Worm (Caenorhabditis elegans) whole organism, L3 larva: ENCODE measurements around the gene F26D2.3.

Experiments used
- ZK546.5 ChIP-seq: sonication (generic microtip); optimal IDR thresholded peaks from 2 replicates; lab custom pipeline; 2017; ENCODE audit warnings: missing biosample characterization, missing genetic modification characterization
- aly-2 ChIP-seq: fragments of 150-350 bp; optimal IDR thresholded peaks from 2 replicates; lab custom pipeline; 2014; ENCODE audit warnings: missing biosample characterization, missing genetic modification characterization
- ama-1 ChIP-seq: fragments of 150-350 bp; optimal IDR thresholded peaks from 2 replicates; lab custom pipeline; 2018
- ceh-16 ChIP-seq: sonication (generic microtip); optimal IDR thresholded peaks from 2 replicates; lab custom pipeline; 2017; ENCODE audit warnings: missing biosample characterization, missing genetic modification characterization
- ceh-28 ChIP-seq: fragments of 150-350 bp; optimal IDR thresholded peaks from 2 replicates; lab custom pipeline; 2014; ENCODE audit warnings: missing biosample characterization, missing genetic modification reagents, missing genetic modification characterization
- ceh-9 ChIP-seq: sonication (generic microtip); optimal IDR thresholded peaks from 2 replicates; lab custom pipeline; 2018; ENCODE audit warnings: missing biosample characterization, missing genetic modification characterization
- daf-12 ChIP-seq: fragments of 150-350 bp; optimal IDR thresholded peaks from 2 replicates; lab custom pipeline; 2014; ENCODE audit warnings: missing biosample characterization, missing genetic modification reagents, missing genetic modification characterization
- egl-27 ChIP-seq: sonication (generic microtip); optimal IDR thresholded peaks from 4 replicates; lab custom pipeline; 2017; ENCODE audit warnings: missing biosample characterization, missing genetic modification reagents, missing genetic modification characterization
- egl-5 ChIP-seq: fragments of 150-350 bp; optimal IDR thresholded peaks from 2 replicates; lab custom pipeline; 2017; ENCODE audit warnings: missing biosample characterization, missing genetic modification reagents, missing genetic modification characterization, inconsistent platforms
- elt-1 ChIP-seq: fragments of 150-350 bp; optimal IDR thresholded peaks from 2 replicates; lab custom pipeline; 2014; ENCODE audit warnings: missing biosample characterization, missing genetic modification characterization
- elt-2 ChIP-seq: sonication (generic microtip); optimal IDR thresholded peaks from 2 replicates; lab custom pipeline; 2016; ENCODE audit warnings: missing genetic modification reagents, mild to moderate bottlenecking, missing genetic modification characterization, missing compliant biosample characterization
- eor-1 ChIP-seq, 2 experiments: fragments of 150-350 bp; optimal IDR thresholded peaks; 2 replicates each; lab custom pipeline; 2014 to 2018; ENCODE audit warnings: missing biosample characterization in 2 of 2, missing genetic modification characterization in 2 of 2
- fkh-2 ChIP-seq: fragments of 150-350 bp; optimal IDR thresholded peaks from 2 replicates; lab custom pipeline; 2014; ENCODE audit warnings: missing biosample characterization, missing genetic modification reagents, missing genetic modification characterization
- jun-1 ChIP-seq: fragments of 150-350 bp; optimal IDR thresholded peaks from 2 replicates; lab custom pipeline; 2014; ENCODE audit warnings: missing biosample characterization, missing genetic modification reagents, missing genetic modification characterization
- lin-39 ChIP-seq: fragments of 150-350 bp; optimal IDR thresholded peaks from 2 replicates; lab custom pipeline; 2018; ENCODE audit warnings: missing biosample characterization, missing genetic modification reagents, missing genetic modification characterization
- lsy-12 ChIP-seq: sonication (generic microtip); optimal IDR thresholded peaks from 2 replicates; lab custom pipeline; 2016; ENCODE audit warnings: mild to moderate bottlenecking, missing genetic modification characterization, missing compliant biosample characterization
- mdl-1 ChIP-seq: fragments of 150-350 bp; optimal IDR thresholded peaks from 2 replicates; lab custom pipeline; 2014; ENCODE audit warnings: missing biosample characterization, missing genetic modification characterization
- mml-1 ChIP-seq: fragments of 150-350 bp; sonication (generic microtip); optimal IDR thresholded peaks from 3 replicates; lab custom pipeline; 2014; ENCODE audit warnings: missing biosample characterization, missing genetic modification characterization
- nfya-1 ChIP-seq: sonication (generic microtip); optimal IDR thresholded peaks from 2 replicates; lab custom pipeline; 2017; ENCODE audit warnings: missing genetic modification characterization, mild to moderate bottlenecking, missing compliant biosample characterization, antibody characterized with exemption, moderate library complexity; ENCODE audit not compliant: insufficient read depth
- nhr-11 ChIP-seq: fragments of 150-350 bp; optimal IDR thresholded peaks from 2 replicates; lab custom pipeline; 2014; ENCODE audit warnings: missing biosample characterization, missing genetic modification characterization
- nhr-12 ChIP-seq: fragments of 150-350 bp; optimal IDR thresholded peaks from 2 replicates; lab custom pipeline; 2014; ENCODE audit warnings: missing biosample characterization, missing genetic modification characterization
- nhr-23 ChIP-seq: fragments of 150-350 bp; optimal IDR thresholded peaks from 2 replicates; lab custom pipeline; 2014; ENCODE audit warnings: missing biosample characterization, missing genetic modification reagents, missing genetic modification characterization
- nhr-237 ChIP-seq: fragments of 150-350 bp; optimal IDR thresholded peaks from 2 replicates; lab custom pipeline; 2014; ENCODE audit warnings: missing biosample characterization, missing genetic modification characterization
- nhr-43 ChIP-seq: sonication (generic microtip); optimal IDR thresholded peaks from 2 replicates; lab custom pipeline; 2016; ENCODE audit warnings: mild to moderate bottlenecking, missing genetic modification characterization, missing compliant biosample characterization; ENCODE audit not compliant: poor library complexity, severe bottlenecking
- nhr-67 ChIP-seq: fragments of 150-350 bp; optimal IDR thresholded peaks from 2 replicates; lab custom pipeline; 2014; ENCODE audit warnings: missing biosample characterization, missing genetic modification characterization
- nhr-76 ChIP-seq: fragments of 150-350 bp; sonication (generic microtip); optimal IDR thresholded peaks from 5 replicates; lab custom pipeline; 2014; ENCODE audit warnings: missing biosample characterization, missing genetic modification characterization
- nhr-77 ChIP-seq: fragments of 150-350 bp; optimal IDR thresholded peaks from 2 replicates; lab custom pipeline; 2014; ENCODE audit warnings: missing biosample characterization, missing genetic modification characterization
- sea-2 ChIP-seq: fragments of 150-350 bp; sonication (generic microtip); optimal IDR thresholded peaks from 4 replicates; lab custom pipeline; 2014; ENCODE audit warnings: missing biosample characterization, missing genetic modification reagents, missing genetic modification characterization
- skn-1 ChIP-seq: fragments of 150-350 bp; optimal IDR thresholded peaks from 2 replicates; lab custom pipeline; 2014; ENCODE audit warnings: missing biosample characterization, missing genetic modification characterization
- snpc-4 ChIP-seq: fragments of 150-350 bp; optimal IDR thresholded peaks from 2 replicates; lab custom pipeline; 2014; ENCODE audit warnings: missing biosample characterization, missing genetic modification characterization
- unc-39 ChIP-seq: sonication (generic microtip); optimal IDR thresholded peaks from 4 replicates; lab custom pipeline; 2017; ENCODE audit warnings: missing biosample characterization, missing genetic modification characterization
- unc-62 ChIP-seq: fragments of 150-350 bp; sonication (generic microtip); optimal IDR thresholded peaks from 4 replicates; lab custom pipeline; 2014; ENCODE audit warnings: missing biosample characterization, missing genetic modification reagents, missing genetic modification characterization
- zag-1 ChIP-seq: fragments of 150-350 bp; optimal IDR thresholded peaks from 2 replicates; lab custom pipeline; 2014; ENCODE audit warnings: missing biosample characterization, missing genetic modification characterization
- ztf-11 ChIP-seq: fragments of 150-350 bp; optimal IDR thresholded peaks from 2 replicates; lab custom pipeline; 2014; ENCODE audit warnings: missing biosample characterization, missing genetic modification characterization
- ztf-4 ChIP-seq: fragments of 150-350 bp; optimal IDR thresholded peaks from 2 replicates; lab custom pipeline; 2014; ENCODE audit warnings: missing biosample characterization, missing genetic modification characterization

Gene F26D2.3

DNA sequence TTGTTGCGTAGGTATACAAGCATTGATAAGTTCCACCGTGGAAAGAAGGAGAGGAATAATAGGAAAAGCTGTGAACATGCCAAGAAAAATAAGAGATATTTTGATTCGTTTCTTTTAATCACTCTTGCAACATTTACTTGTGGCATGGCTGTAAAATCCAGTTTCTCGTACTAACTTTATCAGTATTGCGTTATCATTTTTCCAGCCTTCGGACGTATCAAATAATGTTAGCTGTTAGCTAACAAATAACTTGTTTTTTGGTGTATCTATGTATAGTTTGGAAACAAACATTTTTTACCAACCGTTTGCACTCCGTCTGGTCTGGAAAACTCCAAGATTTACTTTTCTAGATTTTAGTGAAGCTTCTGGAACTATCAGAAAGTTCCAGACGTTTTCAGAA lies 25.7 kb downstream of the F26D2.3 start, which contains the start of gene clec-234:
TSS of gene clec-234 (minus strand) at position 101 of the 400 bp plus-strand sequence.
- TF ChIP-seq daf-12 (tag; lab: Kevin White, UChicago) (no peak), fkh-2 (tag; lab: Kevin White, UChicago) (no peak), nhr-12 (tag; lab: Kevin White, UChicago) (no peak), jun-1 (no peak), egl-27 (tag; lab: Kevin White, UChicago) (no peak), nhr-77 (tag; lab: Kevin White, UChicago) (no peak), nhr-23 (tag; lab: Kevin White, UChicago) (no peak)

DNA sequence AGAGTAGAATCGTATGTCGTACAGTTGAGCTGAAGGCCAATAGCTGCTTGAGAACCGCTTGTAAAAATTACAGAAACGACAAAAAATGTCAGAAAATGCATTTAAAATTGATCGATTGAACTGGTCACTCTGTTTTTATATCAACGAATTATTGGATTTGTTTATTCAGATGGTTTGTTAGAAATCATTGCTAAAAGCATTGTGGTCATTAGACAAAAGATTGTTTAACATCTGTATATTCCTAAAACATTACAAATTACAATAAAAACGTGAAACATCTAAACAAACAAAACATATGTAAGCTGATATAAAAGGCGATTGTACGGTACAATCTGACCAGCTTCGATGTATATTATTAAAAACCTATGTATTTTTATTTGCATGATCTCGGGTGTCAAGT lies 27.7 kb downstream of the F26D2.3 start, which contains the start of the genes F26D2.13 and F26D2.14:
TSS of gene F26D2.13 (minus strand) at position 101 of the 400 bp plus-strand sequence.
TSS of gene F26D2.14 (plus strand) at position 346 of the 400 bp plus-strand sequence.
- no peak for TF ChIP-seq mml-1 (tag; lab: Kevin White, UChicago)
- no peak for TF ChIP-seq lsy-12
- TF ChIP-seq jun-1, result no peak

DNA sequence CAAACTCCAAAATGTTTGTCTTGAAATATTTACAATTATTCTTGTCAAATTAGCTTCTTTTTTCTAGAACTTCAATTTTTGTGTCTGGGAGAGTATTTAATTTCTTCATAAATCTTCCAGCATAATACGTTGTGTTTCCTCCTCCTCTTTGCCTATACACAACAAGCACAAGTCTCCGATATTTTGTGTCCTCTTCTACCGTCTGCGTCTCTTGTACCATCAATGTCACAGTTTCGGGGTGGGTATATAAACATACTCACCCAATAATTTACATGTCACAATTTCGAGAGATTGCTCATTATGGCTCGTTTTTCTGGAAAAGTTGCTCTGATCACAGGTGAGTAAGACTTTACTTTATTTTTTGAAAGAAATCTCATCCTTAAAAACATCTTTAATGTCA lies 29.8 kb downstream of the F26D2.3 start, which contains the start of gene F26D2.15:
TSS of gene F26D2.15 (plus strand) at position 301 of the 400 bp plus-strand sequence.
- no peak for TF ChIP-seq nhr-67 (tag; lab: Kevin White, UChicago)
- no peak for TF ChIP-seq aly-2 (tag; lab: Kevin White, UChicago)
- no peak for TF ChIP-seq elt-2
- TF ChIP-seq ceh-16, result no peak
- TF ChIP-seq snpc-4, result no peak
- no peak for TF ChIP-seq ztf-11 (tag; lab: Kevin White, UChicago)
- no peak for TF ChIP-seq nhr-237 (tag; lab: Kevin White, UChicago)
- TF ChIP-seq daf-12 (tag; lab: Kevin White, UChicago), result no peak
- no peak for TF ChIP-seq nhr-23 (tag; lab: Kevin White, UChicago)
- TF ChIP-seq nhr-76 (tag; lab: Kevin White, UChicago), result no peak
- no peak for TF ChIP-seq sea-2 (GFP tag; lab: Kevin White, UChicago)
- no peak for TF ChIP-seq mml-1 (tag; lab: Kevin White, UChicago)
- TF ChIP-seq egl-5 (tag; lab: Kevin White, UChicago), result no peak
- no peak for TF ChIP-seq nhr-77 (tag; lab: Kevin White, UChicago)
- no peak for TF ChIP-seq unc-62 (GFP tag; lab: Kevin White, UChicago)
- no peak for TF ChIP-seq ceh-9 (tag; lab: Kevin White, UChicago)
- TF ChIP-seq lin-39 (tag; lab: Kevin White, UChicago), result no peak

DNA sequence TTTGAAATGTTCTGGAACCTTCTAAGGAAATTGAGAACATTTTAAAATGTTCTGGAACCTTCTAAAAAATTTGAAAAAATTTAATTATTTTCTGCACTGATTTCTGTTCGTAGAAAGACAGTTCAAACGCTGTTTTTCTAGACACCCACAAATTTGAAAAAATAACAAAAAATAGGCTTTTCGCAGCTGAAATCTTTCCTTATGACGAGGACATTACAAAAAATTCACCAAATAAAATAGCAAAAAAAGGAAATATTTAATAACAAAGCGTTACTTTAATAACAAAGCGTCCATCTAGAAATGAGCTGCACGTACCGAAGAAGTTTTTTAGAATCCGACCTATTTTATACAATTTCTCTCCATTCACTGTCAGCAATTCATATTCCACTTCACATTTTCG lies 35.9 kb downstream of the F26D2.3 start, which contains the start of gene srh-141:
TSS of gene srh-141 (plus strand) at position 301 of the 400 bp plus-strand sequence.
- no peak for TF ChIP-seq eor-1 (tag; optimal IDR thresholded peaks at IDR 0.05; lab: Kevin White, UChicago)
- no peak for TF ChIP-seq unc-39 (tag; lab: Kevin White, UChicago)
- no peak for TF ChIP-seq nfya-1 (tag; lab: Kevin White, UChicago)
- TF ChIP-seq lin-39 (tag; lab: Kevin White, UChicago), result no peak
- TF ChIP-seq zag-1, result no peak
- TF ChIP-seq ceh-9 (tag; lab: Kevin White, UChicago), result no peak
- no peak for TF ChIP-seq ZK546.5
- TF ChIP-seq mdl-1, result no peak
- TF ChIP-seq nhr-12 (tag; lab: Kevin White, UChicago), result no peak
- TF ChIP-seq skn-1 (tag; lab: Kevin White, UChicago), result no peak
- no peak for TF ChIP-seq fkh-2 (tag; lab: Kevin White, UChicago)
- no peak for TF ChIP-seq ceh-28 (tag; lab: Kevin White, UChicago)

DNA sequence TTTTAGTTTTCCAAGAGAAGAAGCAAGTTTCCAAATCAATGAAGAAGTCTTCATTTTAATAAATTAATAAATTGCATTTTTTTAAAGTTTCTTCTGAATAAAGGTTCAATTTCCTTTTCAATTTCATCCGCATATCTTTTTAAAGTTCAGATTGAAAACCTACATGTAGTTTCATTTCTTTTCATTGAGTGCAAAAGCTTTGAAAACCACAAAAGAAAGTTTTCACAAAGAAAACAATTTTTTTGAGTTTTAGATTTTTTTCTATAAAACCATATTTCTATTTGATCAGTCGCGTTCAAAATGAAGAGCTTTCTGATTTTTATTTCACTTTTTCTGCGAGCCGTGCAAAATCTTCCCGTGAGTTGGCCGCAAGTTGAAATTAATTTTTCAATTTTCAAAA lies 37.9 kb downstream of the F26D2.3 start, which contains the start of gene T08G3.6:
TSS of gene T08G3.6 (plus strand) at position 301 of the 400 bp plus-strand sequence.
- TF ChIP-seq ztf-11 (tag; lab: Kevin White, UChicago) (no peak), ztf-4 (tag; lab: Kevin White, UChicago) (no peak), nhr-23 (tag; lab: Kevin White, UChicago) (no peak), ama-1 (lab: Kevin White, UChicago) (no peak), ceh-9 (tag; lab: Kevin White, UChicago) (no peak), nhr-43 (tag; lab: Kevin White, UChicago) (no peak), elt-2 (no peak), nhr-11 (tag; lab: Kevin White, UChicago) (no peak), elt-1 (no peak), ceh-16 (no peak), egl-27 (tag; lab: Kevin White, UChicago) (no peak)
